Worm (Caenorhabditis elegans) whole organism, young adult: Measurements from ENCODE around the gene cho-1.

ENCODE experiments used
- B0035.1 ChIP-seq: sonication (generic microtip); optimal IDR thresholded peaks from 2 replicates; lab custom pipeline; 2016; ENCODE audit warnings: missing genetic modification characterization, mild to moderate bottlenecking, missing compliant biosample characterization, missing genotype, missing genetic modification reagents
- B0336.3 ChIP-seq: fragments of 200-800 bp; sonication (Bioruptor generic); IDR thresholded peaks from 2 replicates; pipeline ENCODE4 v1.3.6; 2022; ENCODE audit warnings: missing genetic modification characterization, missing compliant biosample characterization
- F10E7.11 ChIP-seq: sonication (generic microtip); optimal IDR thresholded peaks from 2 replicates; lab custom pipeline; 2017; ENCODE audit warnings: mild to moderate bottlenecking, missing genetic modification characterization, moderate library complexity, missing compliant biosample characterization
- F57A8.1 ChIP-seq: fragments of 200-800 bp; sonication (Bioruptor generic); optimal IDR thresholded peaks from 2 replicates; lab custom pipeline; 2018; ENCODE audit warnings: mild to moderate bottlenecking, missing genetic modification characterization, moderate library complexity, missing compliant biosample characterization
- K11D2.4 ChIP-seq: fragments of 200-800 bp; sonication (Bioruptor generic); IDR thresholded peaks from 2 replicates; pipeline ENCODE4 v1.3.6; 2022; ENCODE audit warnings: missing genetic modification reagents, missing genetic modification characterization, missing compliant biosample characterization
- T26A5.8 ChIP-seq: sonication (generic microtip); optimal IDR thresholded peaks from 2 replicates; lab custom pipeline; 2016; ENCODE audit warnings: missing genetic modification characterization, missing compliant biosample characterization
- attf-5 ChIP-seq: fragments of 200-800 bp; sonication (Bioruptor generic); optimal IDR thresholded peaks from 2 replicates; lab custom pipeline; 2018; ENCODE audit warnings: mild to moderate bottlenecking, missing genetic modification characterization, missing compliant biosample characterization
- attf-6 ChIP-seq: fragments of 200-800 bp; sonication (Bioruptor generic); IDR thresholded peaks from 2 replicates; pipeline ENCODE4 v1.3.6; 2022; ENCODE audit warnings: missing genetic modification reagents, missing genetic modification characterization, missing compliant biosample characterization
- bed-2 ChIP-seq: fragments of 200-800 bp; sonication (Bioruptor generic); IDR thresholded peaks from 2 replicates; pipeline ENCODE4 v1.3.6; 2022; ENCODE audit warnings: missing genetic modification reagents, missing genetic modification characterization, missing compliant biosample characterization
- ccch-3 ChIP-seq: fragments of 200-800 bp; sonication (Bioruptor generic); optimal IDR thresholded peaks from 2 replicates; lab custom pipeline; 2018; ENCODE audit warnings: mild to moderate bottlenecking, missing genetic modification characterization, missing compliant biosample characterization
- ceh-40 ChIP-seq: fragments of 200-800 bp; sonication (Bioruptor generic); IDR thresholded peaks from 2 replicates; pipeline ENCODE4 v1.3.6; 2022; ENCODE audit warnings: missing genetic modification characterization, missing compliant biosample characterization
- ceh-58 ChIP-seq: fragments of 200-800 bp; sonication (Bioruptor generic); IDR thresholded peaks from 2 replicates; pipeline ENCODE4 v1.3.6; 2022; ENCODE audit warnings: missing genetic modification characterization, missing compliant biosample characterization
- die-1 ChIP-seq: sonication (generic microtip); optimal IDR thresholded peaks from 2 replicates; lab custom pipeline; 2016; ENCODE audit warnings: missing genotype, mild to moderate bottlenecking, missing genetic modification characterization, missing compliant biosample characterization
- dox-1 ChIP-seq: fragments of 200-800 bp; sonication (Bioruptor generic); IDR thresholded peaks from 2 replicates; pipeline ENCODE4 v1.3.6; 2022; ENCODE audit warnings: missing genetic modification reagents, missing genetic modification characterization, missing compliant biosample characterization
- efl-1 ChIP-seq: fragments of 150-350 bp; optimal IDR thresholded peaks from 2 replicates; lab custom pipeline; 2014; ENCODE audit warnings: missing biosample characterization, missing genetic modification reagents, missing genetic modification characterization
- egl-18 ChIP-seq: fragments of 200-800 bp; sonication (Bioruptor generic); IDR thresholded peaks from 2 replicates; pipeline ENCODE4 v1.3.6; 2022; ENCODE audit warnings: missing genetic modification reagents, missing genetic modification characterization, missing compliant biosample characterization
- egl-44 ChIP-seq: fragments of 200-800 bp; sonication (Bioruptor generic); IDR thresholded peaks from 2 replicates; pipeline ENCODE4 v1.3.6; 2022; ENCODE audit warnings: missing genetic modification reagents, missing genetic modification characterization, missing compliant biosample characterization
- egrh-3 ChIP-seq: fragments of 200-800 bp; sonication (Bioruptor generic); IDR thresholded peaks from 2 replicates; pipeline ENCODE4 v1.3.6; 2022; ENCODE audit warnings: missing genetic modification reagents, missing genetic modification characterization, missing compliant biosample characterization
- fkh-3 ChIP-seq: sonication (generic microtip); optimal IDR thresholded peaks from 2 replicates; lab custom pipeline; 2016; ENCODE audit warnings: mild to moderate bottlenecking, missing genetic modification characterization, missing compliant biosample characterization
- hmg-20 ChIP-seq: fragments of 200-800 bp; sonication (Bioruptor generic); IDR thresholded peaks from 2 replicates; pipeline ENCODE4 v1.3.6; 2022; ENCODE audit warnings: missing genetic modification reagents, missing genetic modification characterization, missing compliant biosample characterization
- hsf-1 ChIP-seq: fragments of 200-800 bp; sonication (Bioruptor generic); IDR thresholded peaks from 2 replicates; pipeline ENCODE4 v1.3.6; 2022; ENCODE audit warnings: missing genetic modification reagents, missing genetic modification characterization, missing compliant biosample characterization
- lin-40 ChIP-seq: sonication (generic microtip); optimal IDR thresholded peaks from 2 replicates; lab custom pipeline; 2016; ENCODE audit warnings: missing genetic modification characterization, mild to moderate bottlenecking, missing compliant biosample characterization, missing genotype, missing genetic modification reagents
- madf-10 ChIP-seq: sonication (generic microtip); optimal IDR thresholded peaks from 2 replicates; lab custom pipeline; 2016; ENCODE audit warnings: mild to moderate bottlenecking, missing genetic modification characterization, missing compliant biosample characterization
- madf-3 ChIP-seq: fragments of 200-800 bp; sonication (Bioruptor generic); IDR thresholded peaks from 2 replicates; pipeline ENCODE4 v1.3.6; 2022; ENCODE audit warnings: missing genetic modification reagents, missing genetic modification characterization, missing compliant biosample characterization
- madf-6 ChIP-seq: fragments of 200-800 bp; sonication (Bioruptor generic); IDR thresholded peaks from 2 replicates; pipeline ENCODE4 v1.3.6; 2022; ENCODE audit warnings: missing genetic modification reagents, missing genetic modification characterization, missing compliant biosample characterization
- madf-8 ChIP-seq: fragments of 200-800 bp; sonication (Bioruptor generic); conservative IDR thresholded peaks from 2 replicates; pipeline ENCODE4 v1.3.6; 2022; ENCODE audit warnings: missing genetic modification reagents, missing genetic modification characterization, missing compliant biosample characterization
- mcd-1 ChIP-seq: fragments of 200-800 bp; sonication (Bioruptor generic); IDR thresholded peaks from 2 replicates; pipeline ENCODE4 v1.3.6; 2022; ENCODE audit warnings: missing genetic modification reagents, missing genetic modification characterization, missing compliant biosample characterization
- nfya-1 ChIP-seq: sonication (generic microtip); optimal IDR thresholded peaks from 2 replicates; lab custom pipeline; 2017; ENCODE audit warnings: antibody characterized with exemption, missing compliant biosample characterization, missing genetic modification characterization, borderline replicate concordance; ENCODE audit not compliant: insufficient read depth
- nfyb-1 ChIP-seq: fragments of 200-800 bp; sonication (Bioruptor generic); IDR thresholded peaks from 2 replicates; pipeline ENCODE4 v1.3.6; 2022; ENCODE audit warnings: missing genetic modification reagents, missing genetic modification characterization, missing compliant biosample characterization
- repo-1 ChIP-seq: sonication (generic microtip); optimal IDR thresholded peaks from 2 replicates; lab custom pipeline; 2017; ENCODE audit warnings: mild to moderate bottlenecking, missing genetic modification characterization, missing compliant biosample characterization
- snpc-1.1 ChIP-seq: sonication (generic microtip); optimal IDR thresholded peaks from 2 replicates; lab custom pipeline; 2017; ENCODE audit warnings: missing genetic modification characterization, mild to moderate bottlenecking, missing compliant biosample characterization, antibody characterized with exemption, moderate library complexity, missing genotype, missing genetic modification reagents; ENCODE audit not compliant: insufficient read depth
- snpc-4 ChIP-seq, 5 experiments: fragments of 150-350 bp in 1 of 5; sonication (generic microtip) in 4 of 5; optimal IDR thresholded peaks; 2 replicates each; lab custom pipeline; 2014 to 2018; ENCODE audit warnings: missing genetic modification characterization in 5 of 5, missing biosample characterization in 3 of 5, antibody characterized with exemption in 2 of 5, mild to moderate bottlenecking in 2 of 5, missing compliant biosample characterization in 2 of 5, missing genotype in 2 of 5, moderate library complexity in 2 of 5, missing genetic modification reagents in 1 of 5
- somi-1 ChIP-seq: fragments of 200-800 bp; sonication (Bioruptor generic); optimal IDR thresholded peaks from 2 replicates; lab custom pipeline; 2018; ENCODE audit warnings: mild to moderate bottlenecking, missing genetic modification characterization, missing compliant biosample characterization
- tbp1 ChIP-seq: fragments of 200-800 bp; sonication (Bioruptor generic); optimal IDR thresholded peaks from 2 replicates; lab custom pipeline; 2018; ENCODE audit warnings: mild to moderate bottlenecking, missing genetic modification characterization, missing compliant biosample characterization
- zim-3 ChIP-seq: sonication (generic microtip); optimal IDR thresholded peaks from 2 replicates; lab custom pipeline; 2017; ENCODE audit warnings: mild to moderate bottlenecking, missing genetic modification characterization, moderate library complexity, missing compliant biosample characterization

cho-1 gene

ce11 chrIV:13209566-13209965, 4.8 kb downstream of the cho-1 start, which contains the start of gene C48D1.9:
C48D1.9 (minus strand) TSS chrIV:13209666.
- TF ChIP-seq attf-5 (no peak), lin-40 (no peak), attf-6 (no peak), hsf-1 (no peak), B0336.3 (GFP tag; lab: Robert Waterston, UW) (no peak), dox-1 (GFP tag; lab: Robert Waterston, UW) (no peak), die-1 (tag; lab: Kevin White, UChicago) (no peak), madf-10 (tag; lab: Kevin White, UChicago) (no peak), repo-1 (no peak), zim-3 (tag; lab: Kevin White, UChicago) (no peak), madf-8 (GFP tag; lab: Robert Waterston, UW) (no peak), hmg-20 (GFP tag; lab: Robert Waterston, UW) (no peak), egl-44 (no peak), egrh-3 (GFP tag; lab: Robert Waterston, UW) (no peak), snpc-1.1 (tag; lab: Kevin White, UChicago) (no peak), snpc-4 (GFP tag; optimal IDR thresholded peaks at IDR 0.05; lab: Kevin White, UChicago) (no peak), snpc-4 (tag; optimal IDR thresholded peaks at IDR 0.05; lab: Kevin White, UChicago) (no peak), ceh-40 (GFP tag; lab: Robert Waterston, UW) (no peak), K11D2.4 (GFP tag; lab: Robert Waterston, UW) (no peak), B0035.1 (tag; lab: Kevin White, UChicago) (no peak), bed-2 (no peak)

ce11 chrIV:13205891-13206290, 8.5 kb downstream of the cho-1 start:
- TF ChIP-seq efl-1, result peak; percentile 26
- peak; percentile 74 for TF ChIP-seq mcd-1
- no peak for TF ChIP-seq F10E7.11 (tag; lab: Kevin White, UChicago)

ce11 chrIV:13204037-13204436, 10.3 kb downstream of the cho-1 start, which contains the start of gene ced-3:
ced-3 (minus strand) TSS chrIV:13204137.
- TF ChIP-seq tbp1 (GFP tag; lab: Kevin White, UChicago), result no peak
- no peak for TF ChIP-seq madf-6 (GFP tag; lab: Robert Waterston, UW)
- no peak for TF ChIP-seq nfyb-1 (GFP tag; lab: Robert Waterston, UW)
- TF ChIP-seq nfya-1 (tag; lab: Kevin White, UChicago), result no peak
- no peak for TF ChIP-seq snpc-4 (GFP tag; optimal IDR thresholded peaks at IDR 0.05; lab: Kevin White, UChicago)
- no peak for TF ChIP-seq snpc-4 (tag; optimal IDR thresholded peaks at IDR 0.05; lab: Kevin White, UChicago)

- TF ChIP-seq madf-3 (GFP tag; lab: Robert Waterston, UW), result no peak
- no peak for TF ChIP-seq ceh-40 (GFP tag; lab: Robert Waterston, UW)
- no peak for TF ChIP-seq bed-2
- TF ChIP-seq nfyb-1 (GFP tag; lab: Robert Waterston, UW), result no peak
- no peak for TF ChIP-seq fkh-3 (tag; lab: Kevin White, UChicago)
- no peak for TF ChIP-seq ceh-58 (GFP tag; lab: Robert Waterston, UW)
- TF ChIP-seq T26A5.8, result no peak
- TF ChIP-seq somi-1 (GFP tag; lab: Kevin White, UChicago), result no peak
- no peak for TF ChIP-seq ccch-3
- TF ChIP-seq egl-18, result no peak
- no peak for TF ChIP-seq F57A8.1 (GFP tag; lab: Kevin White, UChicago)
Measured at ce11 chrIV:13197282-13197681, 17.1 kb downstream of the cho-1 start, which contains the start of gene C48D1.1. C48D1.1 (minus strand) TSS chrIV:13197382.
